Fruit fly (Drosophila melanogaster) whole organism: Measurements from ENCODE around the gene Osi11.

Experiments
- CG8478 ChIP-seq: fragments of >200 bp; optimal IDR thresholded peaks from 2 replicates; lab custom pipeline; 2018; ENCODE audit warnings: inconsistent platforms
- Dll ChIP-seq: fragments of >200 bp; optimal IDR thresholded peaks from 2 replicates; lab custom pipeline; 2017
- EcR ChIP-seq, 2 experiments: fragments of >200 bp; optimal IDR thresholded peaks; 2 replicates each; lab custom pipeline; 2017; ENCODE audit warnings: missing biosample characterization in 2 of 2, missing genetic modification characterization in 2 of 2, missing genetic modification reagents in 2 of 2
- pan ChIP-seq: fragments of >200 bp; optimal IDR thresholded peaks from 2 replicates; lab custom pipeline; 2017
- psq ChIP-seq: fragments of >200 bp; optimal IDR thresholded peaks from 2 replicates; lab custom pipeline; 2017
- usp ChIP-seq: fragments of >200 bp; optimal IDR thresholded peaks from 2 replicates; lab custom pipeline; 2017; ENCODE audit warnings: missing biosample characterization, missing genetic modification characterization, mixed read lengths

dm6 chr3R:6226156-6226555 lies 42.4 kb downstream of the Osi11 start:
- no peak for TF ChIP-seq Dll (lab: Kevin White, UChicago)
- no peak for TF ChIP-seq usp (GFP tag; lab: Kevin White, UChicago)
- no peak for TF ChIP-seq pan
- no peak for TF ChIP-seq EcR (GFP tag; optimal IDR thresholded peaks at IDR 0.05; lab: Kevin White, UChicago)
- TF ChIP-seq psq: no peak
- no peak for TF ChIP-seq CG8478
